Worm (Caenorhabditis elegans) whole organism, L4 larva: ENCODE results near the gene pqn-8.

Experiments used
- D1046.2 ChIP-seq: fragments of 200-800 bp; sonication (Bioruptor generic); IDR thresholded peaks from 2 replicates; pipeline ENCODE4 v1.3.6; 2022; ENCODE audit warnings: missing genetic modification characterization, missing compliant biosample characterization
- T26A8.4 ChIP-seq: fragments of 200-800 bp; sonication (Bioruptor generic); IDR thresholded peaks from 2 replicates; pipeline ENCODE4 v1.3.6; 2022; ENCODE audit warnings: missing genetic modification characterization, missing compliant biosample characterization
- ceh-62 ChIP-seq: sonication (generic microtip); optimal IDR thresholded peaks from 2 replicates; lab custom pipeline; 2017; ENCODE audit warnings: missing biosample characterization, missing genetic modification characterization
- egl-27 ChIP-seq: sonication (generic microtip); optimal IDR thresholded peaks from 3 replicates; lab custom pipeline; 2017; ENCODE audit warnings: missing biosample characterization, missing genetic modification reagents, missing genetic modification characterization
- nhr-76 ChIP-seq: fragments of 150-350 bp; optimal IDR thresholded peaks from 2 replicates; lab custom pipeline; 2014; ENCODE audit warnings: missing biosample characterization, missing genetic modification characterization

- no peak for TF ChIP-seq D1046.2 (GFP tag; lab: Robert Waterston, UW)
- no peak for TF ChIP-seq egl-27 (tag; lab: Kevin White, UChicago)
- TF ChIP-seq T26A8.4: no peak
- no peak for TF ChIP-seq ceh-62 (tag; lab: Kevin White, UChicago)
- TF ChIP-seq nhr-76 (tag; lab: Kevin White, UChicago): no peak
Observed at ce11 chrIII:10035783-10036182, 38.0 kb upstream of the pqn-8 start, which contains the start of gene xbx-3.
